Fruit fly (Drosophila melanogaster): ENCODE measurements around the gene CG15399.

The CG15399 gene

DNA sequence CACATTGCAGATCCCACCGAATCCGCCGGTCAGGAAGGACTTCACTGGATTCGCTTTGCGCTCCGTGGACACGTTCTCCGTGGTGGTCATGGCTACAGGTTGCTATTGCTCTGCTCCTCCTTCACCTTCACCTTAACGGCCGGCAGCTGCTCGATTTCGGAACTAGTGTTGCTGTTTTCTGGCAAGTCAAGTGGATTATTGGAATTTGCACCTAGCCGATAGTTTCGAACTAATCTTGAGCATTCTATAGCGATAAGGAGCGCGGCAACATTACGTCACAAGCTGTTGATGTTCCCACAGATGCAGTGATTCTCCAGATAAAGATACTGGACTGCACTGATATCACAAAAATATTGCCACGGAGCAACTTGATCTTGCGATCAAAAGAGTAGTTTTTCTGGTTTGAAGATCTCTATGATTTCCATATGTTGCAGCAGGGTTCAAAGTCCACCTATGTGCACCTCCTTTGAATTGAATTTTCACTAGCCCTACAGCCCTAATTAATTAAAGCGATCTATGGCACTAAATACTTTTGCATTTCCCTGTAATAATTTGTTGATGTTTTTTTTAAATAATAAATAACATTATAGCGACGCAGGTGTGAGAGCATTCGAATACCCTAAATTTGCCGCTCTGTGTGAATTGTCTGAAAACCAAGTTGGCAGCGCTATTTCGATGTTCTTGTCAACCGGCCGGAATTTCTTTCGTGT, 1.9 kb downstream of the CG15399 start, which contains the start of the genes colt and HINT1 (continued):
- TF ChIP-seq dsx (GFP tag; optimal IDR thresholded peaks at IDR 0.05; ENCODE audit: poor library complexity, severe bottlenecking) (peak; percentile 75), achi (GFP tag; optimal IDR thresholded peaks at IDR 0.05) (peak; percentile 47), CG34406 (GFP tag; optimal IDR thresholded peaks at IDR 0.05) (peak; percentile 41), CG7368 (GFP tag; optimal IDR thresholded peaks at IDR 0.05) (peak; percentile 66), CG32006 (GFP tag; optimal IDR thresholded peaks at IDR 0.05) (peak; percentile 64), Smox (GFP tag; optimal IDR thresholded peaks at IDR 0.05) (no peak), CG3032 (tag; optimal IDR thresholded peaks at IDR 0.05) (peak; percentile 65), Lpt (GFP tag; optimal IDR thresholded peaks at IDR 0.05) (peak; percentile 78), CG15336 (GFP tag; IDR thresholded peaks at IDR 0.05) (peak; percentile 74), Hr38 (GFP tag; optimal IDR thresholded peaks at IDR 0.05) (no peak), CG6276 (GFP tag; optimal IDR thresholded peaks at IDR 0.05) (peak; percentile 96), Eip93F (GFP tag; optimal IDR thresholded peaks at IDR 0.05) (no peak), spab (GFP tag; optimal IDR thresholded peaks at IDR 0.05) (peak; percentile 82), svp (GFP tag) (peak; percentile 76), Hr39 (GFP tag; optimal IDR thresholded peaks at IDR 0.05) (no peak), CG11902 (GFP tag; optimal IDR thresholded peaks at IDR 0.05) (no peak), Ets21C (GFP tag; optimal IDR thresholded peaks at IDR 0.05) (no peak), Sox14 (GFP tag; optimal IDR thresholded peaks at IDR 0.05) (peak; percentile 70), topi (GFP tag; optimal IDR thresholded peaks at IDR 0.05) (peak; percentile 60)

DNA sequence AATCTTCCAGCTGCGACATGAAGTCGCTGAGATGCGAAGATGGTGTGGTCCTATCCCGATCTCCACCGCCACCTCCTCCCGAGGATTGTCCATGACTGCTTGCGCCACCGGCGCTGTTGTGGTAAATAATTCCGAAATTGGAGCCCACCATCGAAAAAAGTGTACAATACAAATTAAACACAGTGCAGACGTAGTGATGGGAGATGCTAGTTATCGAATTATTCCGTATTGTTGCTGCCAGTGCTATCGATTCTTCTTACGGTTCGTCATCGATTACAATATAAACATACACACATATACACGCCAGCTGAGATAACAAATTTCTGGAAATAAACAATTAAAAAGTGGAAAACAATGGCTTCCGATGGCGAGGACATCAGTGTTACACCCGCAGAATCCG, 3.9 kb downstream of the CG15399 start, which contains the start of the genes Taf10b and Taf10:
Taf10b (minus strand) TSS at position 219 of the 400 bp plus-strand sequence.
Taf10 (plus strand) TSS at position 264 of the 400 bp plus-strand sequence.
- TF ChIP-seq fkh (GFP tag; optimal IDR thresholded peaks at IDR 0.05) (peak; percentile 88), dsx (GFP tag; optimal IDR thresholded peaks at IDR 0.05; ENCODE audit: poor library complexity, severe bottlenecking) (peak; percentile 72), CG6163 (GFP tag; IDR thresholded peaks at IDR 0.05) (0 out of 3 replicates have a peak, but pooled peaks have one; percentile 23), esn (GFP tag; optimal IDR thresholded peaks at IDR 0.05) (peak; percentile 37), Hr39 (GFP tag; optimal IDR thresholded peaks at IDR 0.05) (no peak), pdm3 (GFP tag; optimal IDR thresholded peaks at IDR 0.05) (no peak), CG6276 (GFP tag; optimal IDR thresholded peaks at IDR 0.05) (no peak), Eip78C (GFP tag) (peak; percentile 31), CG1621 (tag; optimal IDR thresholded peaks at IDR 0.05) (peak; percentile 99), Sox14 (GFP tag; optimal IDR thresholded peaks at IDR 0.05) (peak; percentile 37), CG6854 (GFP tag; optimal IDR thresholded peaks at IDR 0.05) (peak; percentile 39)

DNA sequence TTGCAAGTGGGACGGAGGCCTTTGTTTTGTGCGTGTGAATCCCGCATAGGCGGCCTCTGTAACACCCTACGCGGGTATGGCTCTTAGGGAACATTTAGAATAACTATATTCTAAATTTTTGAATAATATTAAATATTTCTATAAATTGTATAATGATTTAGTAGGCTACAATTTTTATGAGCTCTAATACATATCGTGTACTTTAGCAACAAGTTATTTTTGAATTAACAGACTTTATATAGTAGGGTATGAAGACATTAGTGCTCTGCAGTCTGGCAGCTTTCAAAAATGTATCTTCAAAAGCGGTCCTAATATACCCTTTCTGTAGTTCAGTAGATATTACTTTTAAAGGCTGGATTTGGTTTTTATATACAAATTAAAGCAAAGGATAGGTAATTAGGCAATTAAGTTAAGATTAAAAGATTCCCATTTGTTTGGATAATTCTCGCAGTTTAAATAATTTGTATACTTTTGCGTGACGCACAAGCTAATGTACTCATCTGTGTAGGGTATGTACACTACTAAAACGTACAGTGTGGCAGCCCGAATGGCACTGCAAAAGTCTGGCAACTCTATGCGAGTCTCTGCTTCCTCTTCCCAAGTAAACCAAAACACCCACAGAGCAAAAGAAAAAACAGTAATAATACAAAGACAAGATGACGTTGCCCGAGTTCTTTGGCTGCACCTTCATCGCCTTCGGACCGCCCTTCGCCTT, 5.8 kb downstream of the CG15399 start, which contains the start of the genes Snx21 and aph-1:
Snx21 (minus strand) TSS at position 7 of the 715 bp plus-strand sequence.
aph-1 (plus strand) TSS at position 575 of the 715 bp plus-strand sequence.
- TF ChIP-seq CG6792 (GFP tag; optimal IDR thresholded peaks at IDR 0.05) = peak; percentile 81
- peak; percentile 88 for TF ChIP-seq Eip75B (GFP tag; optimal IDR thresholded peaks at IDR 0.05)
- TF ChIP-seq CG8319 (GFP tag; optimal IDR thresholded peaks at IDR 0.05) = peak; percentile 72
- TF ChIP-seq CG15336 (GFP tag; IDR thresholded peaks at IDR 0.05) = peak; percentile 90
- TF ChIP-seq CG9139 (GFP tag; optimal IDR thresholded peaks at IDR 0.05) = peak; percentile 84
- peak; percentile 88 for TF ChIP-seq CG10669 (GFP tag; optimal IDR thresholded peaks at IDR 0.05)
- TF ChIP-seq CG10631 (GFP tag; optimal IDR thresholded peaks at IDR 0.05) = peak; percentile 89
- peak; percentile 61 for TF ChIP-seq Lpt (GFP tag; optimal IDR thresholded peaks at IDR 0.05)
- peak; percentile 93 for TF ChIP-seq lz (GFP tag; optimal IDR thresholded peaks at IDR 0.05)
- TF ChIP-seq CG6854 (GFP tag; optimal IDR thresholded peaks at IDR 0.05) = peak; percentile 89
- peak; percentile 86 for TF ChIP-seq CG3919 (GFP tag; optimal IDR thresholded peaks at IDR 0.05)
- TF ChIP-seq CG6808 (GFP tag; optimal IDR thresholded peaks at IDR 0.05) = peak; percentile 88
- TF ChIP-seq Ets96B (tag; optimal IDR thresholded peaks at IDR 0.05) = peak; percentile 90
- TF ChIP-seq ss (GFP tag; optimal IDR thresholded peaks at IDR 0.05) = peak; percentile 88 to 89
- TF ChIP-seq Blimp-1 (GFP tag; optimal IDR thresholded peaks at IDR 0.05) = peak; percentile 73
- peak; percentile 89 for TF ChIP-seq CG34406 (GFP tag; optimal IDR thresholded peaks at IDR 0.05)
- peak; percentile 89 for TF ChIP-seq CG3032 (tag; optimal IDR thresholded peaks at IDR 0.05)
- peak; percentile 89 for TF ChIP-seq CG6163 (GFP tag; IDR thresholded peaks at IDR 0.05)
- TF ChIP-seq achi (GFP tag; optimal IDR thresholded peaks at IDR 0.05) = peak; percentile 90
- TF ChIP-seq topi (GFP tag; optimal IDR thresholded peaks at IDR 0.05) = peak; percentile 84
- TF ChIP-seq CG11294 (GFP tag; IDR thresholded peaks at IDR 0.05) = peak; percentile 81
- TF ChIP-seq CG31627 (GFP tag; optimal IDR thresholded peaks at IDR 0.05) = peak; percentile 92
- TF ChIP-seq CG8119 (GFP tag; IDR thresholded peaks at IDR 0.05) = peak; percentile 88
- TF ChIP-seq svp (GFP tag) = peak; percentile 92
- peak; percentile 61 for TF ChIP-seq CG1621 (tag; optimal IDR thresholded peaks at IDR 0.05)
- peak; percentile 81 for TF ChIP-seq spab (GFP tag; optimal IDR thresholded peaks at IDR 0.05)
- TF ChIP-seq CG8632 (GFP tag; optimal IDR thresholded peaks at IDR 0.05) = peak; percentile 90
- peak; percentile 91 for TF ChIP-seq Sox102F (GFP tag; optimal IDR thresholded peaks at IDR 0.05)
- TF ChIP-seq CG32006 (GFP tag; optimal IDR thresholded peaks at IDR 0.05) = peak; percentile 91

All from whole organism, prepupa.